Worm (Caenorhabditis elegans) whole organism, mixed stage, embryonic: Measurements from ENCODE around the gene T24H10.1.

Experiments used
- M03D4.4 ChIP-seq: sonication (generic microtip); optimal IDR thresholded peaks from 2 replicates; lab custom pipeline; 2017; ENCODE audit warnings: mild to moderate bottlenecking, missing genetic modification characterization, missing compliant biosample characterization
- bed-3 ChIP-seq: fragments of 200-800 bp; sonication (Bioruptor generic); optimal IDR thresholded peaks from 3 replicates; lab custom pipeline; 2018; ENCODE audit warnings: mild to moderate bottlenecking, missing genetic modification characterization, moderate library complexity, missing compliant biosample characterization
- blmp-1 ChIP-seq: fragments of 150-350 bp; optimal IDR thresholded peaks from 2 replicates; lab custom pipeline; 2014; ENCODE audit warnings: missing biosample characterization, missing genetic modification characterization
- ceh-39 ChIP-seq: fragments of 150-350 bp; optimal IDR thresholded peaks from 2 replicates; lab custom pipeline; 2014; ENCODE audit warnings: missing biosample characterization, missing genetic modification characterization
- ceh-43 ChIP-seq: fragments of 200-800 bp; sonication (Bioruptor generic); optimal IDR thresholded peaks from 2 replicates; lab custom pipeline; 2018; ENCODE audit warnings: mild to moderate bottlenecking, missing genetic modification characterization, moderate library complexity, missing compliant biosample characterization
- ceh-83 ChIP-seq: fragments of 200-800 bp; sonication (Bioruptor generic); optimal IDR thresholded peaks from 2 replicates; lab custom pipeline; 2018; ENCODE audit warnings: mild to moderate bottlenecking, missing genetic modification characterization, missing compliant biosample characterization
- ces-1 ChIP-seq: fragments of 150-350 bp; optimal IDR thresholded peaks from 2 replicates; lab custom pipeline; 2014; ENCODE audit warnings: missing biosample characterization, missing genetic modification reagents, missing genetic modification characterization
- cnd-1 ChIP-seq: fragments of 200-800 bp; sonication (Bioruptor generic); optimal IDR thresholded peaks from 2 replicates; lab custom pipeline; 2018; ENCODE audit warnings: mild to moderate bottlenecking, missing genetic modification characterization, missing compliant biosample characterization
- drap-1 ChIP-seq: fragments of 200-800 bp; sonication (Bioruptor generic); optimal IDR thresholded peaks from 3 replicates; lab custom pipeline; 2018; ENCODE audit warnings: mild to moderate bottlenecking, missing genetic modification characterization, missing compliant biosample characterization
- elt-1 ChIP-seq: sonication (generic microtip); optimal IDR thresholded peaks from 2 replicates; lab custom pipeline; 2017; ENCODE audit warnings: missing genetic modification characterization, mild to moderate bottlenecking, missing compliant biosample characterization, antibody characterized with exemption, moderate library complexity, borderline replicate concordance; ENCODE audit not compliant: insufficient read depth
- elt-3 ChIP-seq: fragments of 150-350 bp; optimal IDR thresholded peaks from 2 replicates; lab custom pipeline; 2014; ENCODE audit warnings: missing biosample characterization, missing genetic modification characterization
- flh-1 ChIP-seq: fragments of 200-800 bp; sonication (Bioruptor generic); optimal IDR thresholded peaks from 2 replicates; lab custom pipeline; 2018; ENCODE audit warnings: mild to moderate bottlenecking, missing genetic modification characterization, moderate library complexity, missing compliant biosample characterization
- ham-2 ChIP-seq: fragments of 200-800 bp; sonication (Bioruptor generic); optimal IDR thresholded peaks from 2 replicates; lab custom pipeline; 2018; ENCODE audit warnings: mild to moderate bottlenecking, missing genetic modification characterization, missing compliant biosample characterization
- hlh-1 ChIP-seq: fragments of 150-350 bp; optimal IDR thresholded peaks from 2 replicates; lab custom pipeline; 2014; ENCODE audit warnings: missing biosample characterization, missing genetic modification reagents, missing genetic modification characterization
- lin-13 ChIP-seq: fragments of 150-350 bp; optimal IDR thresholded peaks from 2 replicates; lab custom pipeline; 2014; ENCODE audit warnings: missing biosample characterization, missing genetic modification characterization
- lin-32 ChIP-seq: fragments of 200-800 bp; sonication (Bioruptor generic); optimal IDR thresholded peaks from 2 replicates; lab custom pipeline; 2018; ENCODE audit warnings: mild to moderate bottlenecking, missing genetic modification characterization, missing compliant biosample characterization
- lsy-2 ChIP-seq: fragments of 150-350 bp; optimal IDR thresholded peaks from 2 replicates; lab custom pipeline; 2014; ENCODE audit warnings: missing biosample characterization, missing genetic modification characterization
- mab-5 ChIP-seq: fragments of 150-350 bp; optimal IDR thresholded peaks from 2 replicates; lab custom pipeline; 2014; ENCODE audit warnings: missing biosample characterization, missing genetic modification characterization
- mep-1 ChIP-seq: fragments of 150-350 bp; optimal IDR thresholded peaks from 2 replicates; lab custom pipeline; 2017; ENCODE audit warnings: missing biosample characterization, missing genetic modification reagents, missing genetic modification characterization, inconsistent platforms
- mls-2 ChIP-seq: sonication (generic microtip); optimal IDR thresholded peaks from 2 replicates; lab custom pipeline; 2016; ENCODE audit warnings: mild to moderate bottlenecking, missing genetic modification characterization, moderate library complexity, missing compliant biosample characterization
- nhr-12 ChIP-seq: fragments of 150-350 bp; optimal IDR thresholded peaks from 2 replicates; lab custom pipeline; 2014; ENCODE audit warnings: missing biosample characterization, missing genetic modification characterization
- nhr-2 ChIP-seq: fragments of 150-350 bp; optimal IDR thresholded peaks from 2 replicates; lab custom pipeline; 2014; ENCODE audit warnings: missing biosample characterization, missing genetic modification characterization
- nhr-237 ChIP-seq: fragments of 150-350 bp; optimal IDR thresholded peaks from 2 replicates; lab custom pipeline; 2014; ENCODE audit warnings: missing biosample characterization, missing genetic modification characterization
- nhr-28 ChIP-seq: fragments of 150-350 bp; optimal IDR thresholded peaks from 2 replicates; lab custom pipeline; 2014; ENCODE audit warnings: missing biosample characterization, missing genetic modification characterization
- nhr-76 ChIP-seq: sonication (generic microtip); optimal IDR thresholded peaks from 2 replicates; lab custom pipeline; 2017; ENCODE audit warnings: missing biosample characterization, missing genetic modification characterization
- pha-4 ChIP-seq: fragments of 150-350 bp; optimal IDR thresholded peaks from 2 replicates; lab custom pipeline; 2018; ENCODE audit warnings: missing biosample characterization, missing genetic modification reagents, missing genetic modification characterization
- sem-2 ChIP-seq: fragments of 200-800 bp; sonication (Bioruptor generic); optimal IDR thresholded peaks from 2 replicates; lab custom pipeline; 2018; ENCODE audit warnings: mild to moderate bottlenecking, missing genetic modification characterization, missing compliant biosample characterization
- snpc-4 ChIP-seq: fragments of 150-350 bp; optimal IDR thresholded peaks from 2 replicates; lab custom pipeline; 2014; ENCODE audit warnings: missing biosample characterization, missing genetic modification characterization
- sptf-1 ChIP-seq: sonication (generic microtip); optimal IDR thresholded peaks from 2 replicates; lab custom pipeline; 2017; ENCODE audit warnings: mild to moderate bottlenecking, missing genetic modification characterization, moderate library complexity, missing compliant biosample characterization
- tbx-8 ChIP-seq: fragments of 200-800 bp; sonication (Bioruptor generic); optimal IDR thresholded peaks from 2 replicates; lab custom pipeline; 2018; ENCODE audit warnings: mild to moderate bottlenecking, missing genetic modification characterization, moderate library complexity, missing compliant biosample characterization
- unc-120 ChIP-seq: sonication (generic microtip); optimal IDR thresholded peaks from 2 replicates; lab custom pipeline; 2017; ENCODE audit warnings: missing genetic modification characterization, missing compliant biosample characterization; ENCODE audit not compliant: poor library complexity, severe bottlenecking
- unc-62 ChIP-seq: fragments of 150-350 bp; optimal IDR thresholded peaks from 2 replicates; lab custom pipeline; 2014; ENCODE audit warnings: missing biosample characterization, missing genetic modification reagents, missing genetic modification characterization
- zip-8 ChIP-seq: fragments of 150-350 bp; optimal IDR thresholded peaks from 2 replicates; lab custom pipeline; 2014; ENCODE audit warnings: missing biosample characterization, missing genetic modification characterization

Gene T24H10.1

ce11 chrII:9114972-9115371 lies 15.8 kb downstream of the T24H10.1 start:
- TF ChIP-seq tbx-8 (no peak), ham-2 (GFP tag; lab: Kevin White, UChicago) (no peak), sem-2 (no peak), unc-62 (GFP tag; lab: Kevin White, UChicago) (no peak), mep-1 (tag; lab: Kevin White, UChicago) (no peak), bed-3 (GFP tag; lab: Kevin White, UChicago) (no peak), elt-1 (tag; lab: Kevin White, UChicago) (no peak), lin-32 (GFP tag; lab: Kevin White, UChicago) (no peak), ceh-43 (no peak), blmp-1 (tag; lab: Kevin White, UChicago) (no peak), hlh-1 (tag; lab: Kevin White, UChicago) (no peak), elt-3 (tag; lab: Kevin White, UChicago) (no peak), ces-1 (GFP tag; lab: Kevin White, UChicago) (no peak), nhr-237 (tag; lab: Kevin White, UChicago) (no peak), mab-5 (tag; lab: Kevin White, UChicago) (no peak), nhr-2 (tag; lab: Kevin White, UChicago) (no peak), drap-1 (no peak), nhr-76 (tag; lab: Kevin White, UChicago) (no peak)

ce11 chrII:9115644-9116043 lies 16.5 kb downstream of the T24H10.1 start:
- TF ChIP-seq sem-2 (no peak), hlh-1 (tag; lab: Kevin White, UChicago) (no peak), mab-5 (tag; lab: Kevin White, UChicago) (no peak), ceh-43 (no peak), M03D4.4 (tag; lab: Kevin White, UChicago) (no peak), zip-8 (no peak)

DNA sequence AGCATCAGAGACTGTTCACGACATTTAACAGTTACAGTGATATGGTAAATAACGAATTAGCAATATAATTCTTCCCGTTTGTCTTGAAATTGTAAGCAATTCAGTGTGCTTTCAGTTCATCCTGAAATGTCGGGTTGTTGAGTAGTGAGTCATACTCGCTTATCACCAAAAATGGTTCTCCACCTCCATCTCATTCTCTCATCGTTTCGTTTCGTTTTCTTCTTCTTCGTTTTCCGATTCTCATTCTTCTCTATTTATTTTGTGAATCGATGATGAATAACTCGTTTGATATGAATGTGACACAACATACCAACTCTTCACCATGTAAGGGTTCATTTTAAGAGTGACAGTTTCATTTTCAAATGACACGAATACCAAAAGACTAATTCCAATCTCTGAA lies 17.2 kb downstream of the T24H10.1 start:
- TF ChIP-seq pha-4 (tag; lab: Kevin White, UChicago) = no peak
- no peak for TF ChIP-seq zip-8
- TF ChIP-seq mep-1 (tag; lab: Kevin White, UChicago) = no peak
- no peak for TF ChIP-seq nhr-76 (tag; lab: Kevin White, UChicago)
- TF ChIP-seq, all 35 proteins: peak for 0

ce11 chrII:9117789-9118242 lies 18.6 kb downstream of the T24H10.1 start:
- TF ChIP-seq bed-3 (GFP tag; lab: Kevin White, UChicago) (no peak), ceh-43 (no peak), M03D4.4 (tag; lab: Kevin White, UChicago) (no peak), nhr-12 (no peak), ces-1 (GFP tag; lab: Kevin White, UChicago) (no peak), cnd-1 (tag; lab: Kevin White, UChicago) (no peak), nhr-28 (tag; lab: Kevin White, UChicago) (no peak), blmp-1 (tag; lab: Kevin White, UChicago) (no peak), ceh-83 (GFP tag; lab: Kevin White, UChicago) (no peak), lsy-2 (tag; lab: Kevin White, UChicago) (no peak), flh-1 (GFP tag; lab: Kevin White, UChicago) (no peak), pha-4 (tag; lab: Kevin White, UChicago) (no peak), snpc-4 (tag; lab: Kevin White, UChicago) (no peak), ceh-39 (tag; lab: Kevin White, UChicago) (no peak), tbx-8 (no peak), sptf-1 (tag; lab: Kevin White, UChicago) (no peak), hlh-1 (tag; lab: Kevin White, UChicago) (no peak), unc-120 (no peak), unc-62 (GFP tag; lab: Kevin White, UChicago) (no peak)

DNA sequence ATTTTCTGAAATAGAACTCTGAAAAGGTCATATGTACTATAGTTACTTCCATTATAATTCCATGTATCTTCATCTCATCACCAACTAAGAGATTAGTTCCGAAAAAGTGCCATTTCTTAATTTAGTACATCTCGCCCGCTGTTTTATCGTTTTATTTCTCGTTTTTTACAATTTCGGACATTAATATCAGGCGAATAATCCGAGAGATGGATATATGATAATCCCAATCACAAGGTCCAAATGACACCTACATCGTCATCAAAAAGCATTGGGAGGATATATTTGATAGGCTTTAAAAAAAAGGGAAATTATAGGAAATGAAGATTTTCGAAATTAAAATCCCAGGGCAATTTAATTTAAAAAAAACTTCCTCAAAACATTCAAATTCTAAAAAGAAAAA lies 21.2 kb downstream of the T24H10.1 start:
- no peak for TF ChIP-seq mls-2 (tag; lab: Kevin White, UChicago)
- no peak for TF ChIP-seq elt-1 (tag; lab: Kevin White, UChicago)
- TF ChIP-seq ceh-39 (tag; lab: Kevin White, UChicago) = no peak
- TF ChIP-seq nhr-28 (tag; lab: Kevin White, UChicago) = no peak
- TF ChIP-seq nhr-76 (tag; lab: Kevin White, UChicago) = no peak
- TF ChIP-seq bed-3 (GFP tag; lab: Kevin White, UChicago) = no peak
- no peak for TF ChIP-seq M03D4.4 (tag; lab: Kevin White, UChicago)
- no peak for TF ChIP-seq mep-1 (tag; lab: Kevin White, UChicago)
- TF ChIP-seq blmp-1 (tag; lab: Kevin White, UChicago) = no peak
- no peak for TF ChIP-seq lin-13 (tag; lab: Kevin White, UChicago)
- no peak for TF ChIP-seq unc-120
- no peak for TF ChIP-seq lin-32 (GFP tag; lab: Kevin White, UChicago)
- TF ChIP-seq elt-3 (tag; lab: Kevin White, UChicago) = no peak
